Worm (Caenorhabditis elegans) whole organism, early embryonic: ENCODE data around the gene smvt-1.

Experiments used
- aly-1 ChIP-seq: sonication (generic microtip); optimal IDR thresholded peaks from 2 replicates; lab custom pipeline; 2016; ENCODE audit warnings: missing genetic modification characterization, missing compliant biosample characterization
- flt-1 ChIP-seq: fragments of 200-800 bp; sonication (Bioruptor generic); IDR thresholded peaks from 2 replicates; pipeline ENCODE4 v1.3.6; 2022; ENCODE audit warnings: missing genetic modification characterization, missing compliant biosample characterization
- hmg-4 ChIP-seq: fragments of 200-800 bp; sonication (Bioruptor generic); optimal IDR thresholded peaks from 2 replicates; lab custom pipeline; 2018; ENCODE audit warnings: mild to moderate bottlenecking, missing genetic modification characterization, missing compliant biosample characterization
- sea-1 ChIP-seq: fragments of 200-800 bp; sonication (Bioruptor generic); conservative IDR thresholded peaks from 2 replicates; pipeline ENCODE4 v1.3.6; 2022; ENCODE audit warnings: missing genetic modification characterization, missing compliant biosample characterization
- tbx-37 ChIP-seq: fragments of 200-800 bp; sonication (Bioruptor generic); conservative IDR thresholded peaks from 2 replicates; pipeline ENCODE4 v1.3.6; 2022; ENCODE audit warnings: missing genetic modification reagents, missing genetic modification characterization, missing compliant biosample characterization

DNA sequence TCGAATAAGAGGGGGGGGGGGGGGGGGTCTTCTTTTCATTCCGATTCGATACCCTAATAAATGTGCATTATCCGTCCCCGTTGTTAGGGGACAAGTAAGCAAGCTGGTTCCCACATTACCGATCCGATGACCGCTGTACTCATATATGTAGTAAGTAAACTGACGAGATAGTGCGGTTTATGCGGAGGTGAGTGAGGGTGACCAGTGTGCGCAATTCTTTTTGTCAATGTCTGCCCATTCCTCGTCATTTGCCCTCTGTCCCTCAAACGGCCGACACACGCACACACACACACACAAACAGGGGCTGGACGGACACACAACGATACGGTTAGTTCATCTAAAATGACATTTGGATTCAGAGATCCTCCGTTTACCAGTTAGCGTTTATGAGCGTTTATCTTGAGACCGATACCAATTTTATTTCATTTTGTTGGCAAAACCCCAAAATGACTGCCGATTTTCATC, 3.5 kb upstream of the smvt-1 start, which contains the start of gene aat-3:
- no peak for TF ChIP-seq sea-1
- no peak for TF ChIP-seq aly-1 (tag; lab: Kevin White, UChicago)
- TF ChIP-seq flt-1: no peak
- no peak for TF ChIP-seq tbx-37
- TF ChIP-seq hmg-4 (GFP tag; lab: Kevin White, UChicago): peak; percentile 73
